Fruit fly (Drosophila melanogaster): ENCODE results near the gene CG9399.

CG9399 gene

DNA sequence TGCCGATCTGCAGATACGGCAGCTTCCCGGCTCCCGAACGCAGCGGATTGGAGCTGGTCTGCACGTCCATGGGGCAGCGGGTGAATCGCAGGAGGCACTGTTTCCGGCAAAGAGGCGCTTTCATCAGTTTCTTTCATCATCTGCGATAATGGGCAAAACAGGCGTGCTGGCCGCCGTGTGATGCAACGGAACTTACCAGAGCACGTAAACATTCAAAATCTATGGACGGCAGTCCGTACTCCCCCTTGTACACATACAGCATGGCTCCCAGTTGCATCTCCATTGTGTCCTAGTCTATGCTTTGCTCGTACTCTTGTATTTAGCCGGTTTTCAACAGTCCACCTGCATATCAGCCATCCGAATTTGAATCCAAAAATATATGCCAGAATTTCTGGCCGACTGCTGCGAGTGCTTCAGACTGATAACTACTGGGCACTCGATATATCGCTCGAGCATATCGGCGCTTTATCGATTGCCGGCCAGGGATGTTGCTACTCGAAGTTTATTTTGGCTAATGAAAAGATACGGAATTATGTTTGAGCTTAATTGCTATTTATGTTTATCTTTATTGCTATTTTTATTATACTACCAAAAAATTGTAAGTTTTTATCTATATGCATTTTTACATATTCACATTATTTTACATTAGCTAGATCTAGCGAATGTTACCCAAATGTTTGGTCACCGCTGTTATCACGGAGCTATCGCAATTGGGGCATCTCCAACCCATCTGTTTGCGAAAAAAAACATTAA is 10.6 kb downstream of the CG9399 start, which contains the start of the genes CG9393 and Vps45 (continued):
- TF ChIP-seq Ets65A (GFP tag) (peak; percentile 97), CG14014 (GFP tag; IDR thresholded peaks at IDR 0.05) (no peak; the same call in 1 of the 2 replicates), CTCF (GFP tag; optimal IDR thresholded peaks at IDR 0.05) (peak; percentile 22), otp (GFP tag; IDR thresholded peaks at IDR 0.05) (no peak), Chrac-16 (GFP tag; optimal IDR thresholded peaks at IDR 0.05) (peak; percentile 63), CG18764 (GFP tag; optimal IDR thresholded peaks at IDR 0.05) (peak; percentile 33), CG17612 (GFP tag; IDR thresholded peaks at IDR 0.05) (no peak), CG9797 (GFP tag; optimal IDR thresholded peaks at IDR 0.05) (peak; percentile 53), insv (GFP tag; optimal IDR thresholded peaks at IDR 0.05) (peak in 1 of 2 experiments; percentile 44), lmd (GFP tag; IDR thresholded peaks at IDR 0.05) (peak; percentile 60), CG11723 (GFP tag; optimal IDR thresholded peaks at IDR 0.05) (no peak), corto (GFP tag; optimal IDR thresholded peaks at IDR 0.05) (no peak), bowl (GFP tag; IDR thresholded peaks at IDR 0.05) (no peak), CG11560 (tag; IDR thresholded peaks at IDR 0.05) (peak; percentile 92), CG6689 (GFP tag; IDR thresholded peaks at IDR 0.05) (0 out of 2 replicates have a peak, but pooled peaks have one; percentile 55), CG10462 (GFP tag; optimal IDR thresholded peaks at IDR 0.05) (peak; percentile 37), toy (GFP tag; IDR thresholded peaks at IDR 0.05) (no peak), Gug (GFP tag; IDR thresholded peaks at IDR 0.05) (peak; percentile 65; the same call in 2 of the 4 replicates), Neu2 (GFP tag; optimal IDR thresholded peaks at IDR 0.05; ENCODE audit: borderline replicate concordance) (peak; percentile 5), CG4820 (GFP tag; optimal IDR thresholded peaks at IDR 0.05) (peak; percentile 50), cg (GFP tag; optimal IDR thresholded peaks at IDR 0.05) (no peak), lov (optimal IDR thresholded peaks at IDR 0.05) (no peak), lov (GFP tag; IDR thresholded peaks at IDR 0.05) (no peak), dpn (GFP tag; optimal IDR thresholded peaks at IDR 0.05) (peak; percentile 77), NC2α (GFP tag; optimal IDR thresholded peaks at IDR 0.05) (peak; percentile 29), exex (tag; optimal IDR thresholded peaks at IDR 0.05) (peak; percentile 46), Sox100B (GFP tag; optimal IDR thresholded peaks at IDR 0.05) (no peak), CG1529 (GFP tag; optimal IDR thresholded peaks at IDR 0.05) (no peak), Usf (GFP tag; optimal IDR thresholded peaks at IDR 0.05) (no peak), unpg (GFP tag; optimal IDR thresholded peaks at IDR 0.05) (no peak), nmo (GFP tag; optimal IDR thresholded peaks at IDR 0.05) (peak; percentile 86), Sry-β (GFP tag; optimal IDR thresholded peaks at IDR 0.05) (peak; percentile 96), eyg (GFP tag; optimal IDR thresholded peaks at IDR 0.05) (no peak), CG31441 (GFP tag; IDR thresholded peaks at IDR 0.05) (no peak), CG17328 (GFP tag; IDR thresholded peaks at IDR 0.05) (0 out of 2 replicates have a peak, but pooled peaks have one; percentile 35), ara (GFP tag; IDR thresholded peaks at IDR 0.05) (peak; percentile 37), CG3065 (GFP tag; optimal IDR thresholded peaks at IDR 0.05) (peak; percentile 48), CG14667 (GFP tag; IDR thresholded peaks at IDR 0.05) (no peak; the same call in 1 of the 2 replicates), aop (GFP tag; IDR thresholded peaks at IDR 0.05) (no peak), CG7786 (GFP tag; optimal IDR thresholded peaks at IDR 0.05) (peak; percentile 57), dm (GFP tag; optimal IDR thresholded peaks at IDR 0.05) (peak; percentile 76), Bdp1 (GFP tag; optimal IDR thresholded peaks at IDR 0.05) (peak; percentile 48), ftz-f1 (GFP tag; optimal IDR thresholded peaks at IDR 0.05) (no peak)

Data from whole organism, embryonic.